Worm (Caenorhabditis elegans) whole organism, young adult: ENCODE data around the gene F55G1.15.

ENCODE experiments used
- B0035.1 ChIP-seq: sonication (generic microtip); optimal IDR thresholded peaks from 2 replicates; lab custom pipeline; 2016; ENCODE audit warnings: missing genetic modification characterization, mild to moderate bottlenecking, missing compliant biosample characterization, missing genotype, missing genetic modification reagents
- nfya-2 ChIP-seq: fragments of 200-800 bp; sonication (Bioruptor generic); IDR thresholded peaks from 2 replicates; pipeline ENCODE4 v1.3.6; 2022; ENCODE audit warnings: missing genetic modification reagents, missing genetic modification characterization, missing compliant biosample characterization

- TF ChIP-seq B0035.1 (tag; lab: Kevin White, UChicago) (no peak), nfya-2 (GFP tag; lab: Robert Waterston, UW) (no peak)
Observed at ce11 chrIV:7520841-7521240, 19.6 kb upstream of the F55G1.15 start.
